Worm (Caenorhabditis elegans): ENCODE data around the gene dnj-7.

DNA sequence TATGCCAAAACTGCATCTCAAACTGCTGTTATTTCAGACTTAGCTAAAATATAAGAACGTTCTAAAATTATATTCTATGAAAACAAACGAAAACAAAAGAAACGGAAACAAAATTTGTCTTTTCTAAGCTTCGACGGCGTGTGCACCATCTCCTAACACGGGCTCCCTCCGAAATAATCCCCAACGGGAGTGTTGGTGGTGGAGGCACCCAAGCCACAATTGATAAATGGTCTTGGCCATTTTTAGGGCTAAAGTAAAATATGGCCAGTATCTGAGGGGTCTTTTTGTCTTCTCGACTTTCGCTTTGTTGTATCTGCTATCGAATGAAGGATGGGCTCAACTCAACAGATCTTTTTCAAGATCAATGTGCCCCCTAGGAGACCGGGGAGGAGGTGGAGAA, 19.0 kb upstream of the dnj-7 start:
- TF ChIP-seq nhr-90 (tag; optimal IDR thresholded peaks at IDR 0.05) (no peak), tbx-9 (tag; optimal IDR thresholded peaks at IDR 0.05; ENCODE audit: borderline replicate concordance) (no peak), sea-2 (GFP tag; IDR thresholded peaks at IDR 0.05) (no peak), pha-4 (tag; optimal IDR thresholded peaks at IDR 0.05) (no peak)
